Worm (Caenorhabditis elegans): ENCODE results near the gene daz-1.

The daz-1 gene

DNA sequence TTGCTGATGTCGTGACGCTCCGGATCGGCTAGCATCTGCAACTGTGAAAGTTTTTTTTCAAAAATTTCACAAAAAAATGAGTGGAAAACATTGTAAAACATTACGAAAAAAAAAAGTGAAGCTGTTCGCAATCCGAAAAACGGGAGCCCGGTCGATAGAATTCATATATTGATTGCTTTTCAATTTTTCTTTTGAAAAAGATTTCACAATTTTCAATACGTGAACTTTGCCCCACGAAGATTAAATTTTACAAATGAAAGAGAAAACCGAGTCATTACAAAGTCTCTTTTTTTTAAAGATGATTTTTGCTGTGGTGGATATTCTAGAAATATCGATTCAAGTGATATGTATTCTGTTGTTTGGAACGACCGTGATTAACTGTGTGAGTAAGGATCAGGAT, 38.3 kb downstream of the daz-1 start, which contains the start of gene F12A10.6:
Gene F12A10.6 (minus strand): TSS at position 101 of the 400 bp plus-strand sequence.
- TF ChIP-seq unc-62 (GFP tag; optimal IDR thresholded peaks at IDR 0.05) (no peak), ZK546.5 (tag; optimal IDR thresholded peaks at IDR 0.05) (no peak), nhr-67 (tag; optimal IDR thresholded peaks at IDR 0.05) (no peak), hmg-11 (tag; optimal IDR thresholded peaks at IDR 0.05) (no peak), tbx-2 (tag; optimal IDR thresholded peaks at IDR 0.05) (no peak), elt-2 (tag; optimal IDR thresholded peaks at IDR 0.05) (no peak), lsy-12 (tag; optimal IDR thresholded peaks at IDR 0.05) (no peak), unc-39 (tag; optimal IDR thresholded peaks at IDR 0.05) (no peak), mml-1 (tag; optimal IDR thresholded peaks at IDR 0.05) (no peak)

DNA sequence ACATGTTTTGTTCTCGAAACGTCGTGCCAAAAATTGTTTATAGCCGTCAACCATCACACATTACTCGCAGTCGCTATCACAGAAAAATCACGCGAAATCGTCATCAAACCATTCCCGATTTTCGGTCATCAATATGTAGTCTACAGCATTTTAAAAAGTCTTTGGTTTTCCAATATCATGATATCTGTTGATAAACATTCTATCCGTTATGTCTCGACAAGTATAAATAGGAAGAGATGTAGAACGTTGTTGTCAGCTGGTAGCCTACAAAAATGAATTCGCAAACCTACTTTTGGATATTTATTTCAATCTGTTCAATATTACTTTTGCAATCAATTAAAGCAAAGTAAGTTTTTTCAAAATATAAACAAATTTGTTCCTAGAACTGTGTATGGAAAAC, 40.3 kb downstream of the daz-1 start, which contains the start of gene F12A10.1:
Gene F12A10.1 (plus strand): TSS at position 166 of the 400 bp plus-strand sequence.
- no peak for TF ChIP-seq elt-1 (tag; optimal IDR thresholded peaks at IDR 0.05)
- no peak for TF ChIP-seq R02D3.7 (tag; optimal IDR thresholded peaks at IDR 0.05)
- TF ChIP-seq skn-1 (tag; optimal IDR thresholded peaks at IDR 0.05) = no peak
- TF ChIP-seq ceh-9 (tag; optimal IDR thresholded peaks at IDR 0.05) = no peak
- no peak for TF ChIP-seq daf-12 (tag; optimal IDR thresholded peaks at IDR 0.05)
- TF ChIP-seq snpc-4 (tag; optimal IDR thresholded peaks at IDR 0.05) = no peak
- no peak for TF ChIP-seq nfya-1 (tag; optimal IDR thresholded peaks at IDR 0.05; ENCODE audit: insufficient read depth)
- TF ChIP-seq lin-15B (tag; optimal IDR thresholded peaks at IDR 0.05) = no peak
- TF ChIP-seq unc-39 (tag; optimal IDR thresholded peaks at IDR 0.05) = no peak
- TF ChIP-seq ztf-4 (tag; optimal IDR thresholded peaks at IDR 0.05) = no peak

ce11 chrII:5497541-5497940, 41.4 kb downstream of the daz-1 start:
- TF ChIP-seq ama-1 (optimal IDR thresholded peaks at IDR 0.05) (no peak), nhr-67 (tag; optimal IDR thresholded peaks at IDR 0.05) (no peak)

- no peak for TF ChIP-seq nfya-1 (tag; optimal IDR thresholded peaks at IDR 0.05; ENCODE audit: insufficient read depth)
- no peak for TF ChIP-seq egl-27 (tag; optimal IDR thresholded peaks at IDR 0.05)
- TF ChIP-seq jun-1 (tag; optimal IDR thresholded peaks at IDR 0.05) = no peak
- TF ChIP-seq sea-2 (GFP tag; optimal IDR thresholded peaks at IDR 0.05) = no peak
- TF ChIP-seq nhr-12 (tag; optimal IDR thresholded peaks at IDR 0.05) = no peak
- TF ChIP-seq elt-2 (tag; optimal IDR thresholded peaks at IDR 0.05) = no peak
- TF ChIP-seq skn-1 (tag; optimal IDR thresholded peaks at IDR 0.05) = no peak
- TF ChIP-seq nhr-25 (tag; optimal IDR thresholded peaks at IDR 0.05) = no peak
- TF ChIP-seq unc-62 (GFP tag; optimal IDR thresholded peaks at IDR 0.05) = no peak
- no peak for TF ChIP-seq egl-5 (tag; optimal IDR thresholded peaks at IDR 0.05)
- TF ChIP-seq nhr-43 (tag; optimal IDR thresholded peaks at IDR 0.05; ENCODE audit: poor library complexity, severe bottlenecking) = no peak
- TF ChIP-seq lin-39 (tag; optimal IDR thresholded peaks at IDR 0.05) = no peak
- TF ChIP-seq mdl-1 (tag; optimal IDR thresholded peaks at IDR 0.05) = no peak
- TF ChIP-seq elt-1 (tag; optimal IDR thresholded peaks at IDR 0.05) = no peak
- TF ChIP-seq nhr-77 (tag; optimal IDR thresholded peaks at IDR 0.05) = no peak
- TF ChIP-seq nhr-28 (tag; optimal IDR thresholded peaks at IDR 0.05) = no peak
Measured at ce11 chrII:5498156-5498739, 42.1 kb downstream of the daz-1 start, which contains the start of the genes suex-1 and F12A10.9. suex-1 (minus strand) TSS chrII:5498256. F12A10.9 (plus strand) TSS chrII:5498689.

DNA sequence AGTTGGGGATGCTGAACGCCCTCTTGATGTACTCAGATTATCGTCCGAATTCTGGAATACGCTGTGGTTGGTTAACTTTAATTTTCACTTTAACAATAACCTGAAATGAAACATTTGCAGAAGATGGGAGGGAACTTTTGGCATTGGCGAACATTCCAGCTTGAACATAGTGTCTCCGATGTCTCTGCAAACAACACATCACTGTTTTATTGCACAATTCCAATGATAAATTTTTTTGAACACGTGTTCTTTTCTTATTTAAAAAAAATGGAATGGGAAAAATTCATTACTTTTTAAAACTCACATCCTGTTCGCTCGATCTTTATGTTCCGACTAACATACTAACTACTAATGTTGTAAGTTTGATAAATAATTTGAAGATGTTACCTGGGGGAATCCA, 44.4 kb downstream of the daz-1 start, which contains the start of gene fzy-1:
Gene fzy-1 (plus strand): TSS at position 301 of the 400 bp plus-strand sequence.
- TF ChIP-seq fkh-2 (tag; optimal IDR thresholded peaks at IDR 0.05) (no peak), sea-2 (GFP tag; optimal IDR thresholded peaks at IDR 0.05) (no peak), nhr-25 (tag; optimal IDR thresholded peaks at IDR 0.05) (no peak), fkh-10 (GFP tag; optimal IDR thresholded peaks at IDR 0.05) (no peak), nhr-23 (tag; optimal IDR thresholded peaks at IDR 0.05) (no peak), ama-1 (optimal IDR thresholded peaks at IDR 0.05) (no peak), eor-1 (tag; optimal IDR thresholded peaks at IDR 0.05) (no peak), snpc-4 (tag; optimal IDR thresholded peaks at IDR 0.05) (no peak), lin-15B (tag; optimal IDR thresholded peaks at IDR 0.05) (no peak), lin-39 (tag; optimal IDR thresholded peaks at IDR 0.05) (no peak), daf-12 (tag; optimal IDR thresholded peaks at IDR 0.05) (no peak), elt-3 (tag; optimal IDR thresholded peaks at IDR 0.05) (no peak), ceh-16 (tag; optimal IDR thresholded peaks at IDR 0.05) (no peak), jun-1 (tag; optimal IDR thresholded peaks at IDR 0.05) (no peak), unc-62 (GFP tag; optimal IDR thresholded peaks at IDR 0.05) (no peak), fos-1 (tag; optimal IDR thresholded peaks at IDR 0.05) (no peak), lsy-12 (tag; optimal IDR thresholded peaks at IDR 0.05) (no peak), egl-5 (tag; optimal IDR thresholded peaks at IDR 0.05) (no peak), ZK546.5 (tag; optimal IDR thresholded peaks at IDR 0.05) (no peak)
